Fruit fly (Drosophila melanogaster) whole organism, adult: ENCODE results near the gene CG34174.

Source experiments
- CG7101 ChIP-seq: fragments of 200-800 bp; sonication (Bioruptor generic); optimal IDR thresholded peaks from 2 replicates; lab custom pipeline; 2018; ENCODE audit warnings: missing biosample characterization, mild to moderate bottlenecking, missing genetic modification characterization, moderate library complexity
- Clk ChIP-seq: fragments of 200-800 bp; sonication (Bioruptor generic); optimal IDR thresholded peaks from 2 replicates; lab custom pipeline; 2017; ENCODE audit warnings: missing biosample characterization, missing genetic modification characterization
- kay ChIP-seq: fragments of 200-800 bp; sonication (Bioruptor generic); peaks from one replicate; lab custom pipeline; 2016; ENCODE audit warnings: missing biosample characterization, missing genetic modification characterization, borderline replicate concordance

- TF ChIP-seq CG7101 (tag; lab: Kevin White, UChicago), result no peak
- no peak for TF ChIP-seq kay
- TF ChIP-seq Clk, result no peak
Observed at dm6 chr2L:2173191-2173590, 40.9 kb upstream of the CG34174 start.
